Fruit fly (Drosophila melanogaster) Kc167 (cell line): ENCODE results near the gene nuf.

Experiments
- Myc ChIP-seq: fragments of >200 bp; optimal IDR thresholded peaks from 2 replicates; lab custom pipeline; 2017; ENCODE audit warnings: missing external identifiers
- Sin3A ChIP-seq: fragments of >200 bp; optimal IDR thresholded peaks from 2 replicates; lab custom pipeline; 2018; ENCODE audit warnings: missing external identifiers
- h ChIP-seq: fragments of >200 bp; optimal IDR thresholded peaks from 3 replicates; lab custom pipeline; 2018; ENCODE audit warnings: missing external identifiers
- insv ChIP-seq: fragments of >200 bp; optimal IDR thresholded peaks from 3 replicates; lab custom pipeline; 2018; ENCODE audit warnings: missing external identifiers
- psq ChIP-seq: fragments of >200 bp; optimal IDR thresholded peaks from 2 replicates; lab custom pipeline; 2017; ENCODE audit warnings: missing external identifiers
- ttk ChIP-seq: sonication (Bioruptor generic); optimal IDR thresholded peaks from 2 replicates; lab custom pipeline; 2017; ENCODE audit warnings: missing external identifiers

- TF ChIP-seq Myc (lab: Kevin White, UChicago) = no peak
- no peak for TF ChIP-seq ttk (lab: Kevin White, UChicago)
- no peak for TF ChIP-seq h (lab: Kevin White, UChicago)
- no peak for TF ChIP-seq insv (lab: Kevin White, UChicago)
- no peak for TF ChIP-seq psq
- no peak for TF ChIP-seq Sin3A
These were observed 13.0 kb upstream of the nuf start for dm6 chr3L:14177476-14178179.
